Worm (Caenorhabditis elegans) whole organism, late embryonic: Measurements from ENCODE around the gene Y43F8B.10.
A peak's percentile ranks its signal among the peaks of the same experiment; 100 is the strongest.

ENCODE experiments used
- C08G9.2 ChIP-seq: sonication (generic microtip); optimal IDR thresholded peaks from 2 replicates; lab custom pipeline; 2016; ENCODE audit warnings: mild to moderate bottlenecking, missing genetic modification characterization, moderate library complexity, missing compliant biosample characterization
- C38D4.7 ChIP-seq: fragments of 200-800 bp; sonication (Bioruptor generic); optimal IDR thresholded peaks from 2 replicates; lab custom pipeline; 2018; ENCODE audit warnings: mild to moderate bottlenecking, missing genetic modification characterization, moderate library complexity, missing compliant biosample characterization
- K02D7.2 ChIP-seq: sonication (generic microtip); optimal IDR thresholded peaks from 2 replicates; lab custom pipeline; 2017; ENCODE audit warnings: mild to moderate bottlenecking, missing genetic modification characterization, missing compliant biosample characterization
- Y22D7AL.16 ChIP-seq: sonication (generic microtip); optimal IDR thresholded peaks from 2 replicates; lab custom pipeline; 2016; ENCODE audit warnings: missing genetic modification characterization, missing compliant biosample characterization
- ceh-19 ChIP-seq: fragments of 200-800 bp; sonication (Bioruptor generic); optimal IDR thresholded peaks from 2 replicates; lab custom pipeline; 2018; ENCODE audit warnings: mild to moderate bottlenecking, missing genetic modification characterization, missing compliant biosample characterization
- ceh-45 ChIP-seq: fragments of 200-800 bp; sonication (Bioruptor generic); IDR thresholded peaks from 2 replicates; pipeline ENCODE4 v1.3.6; 2022; ENCODE audit warnings: missing genetic modification reagents, missing genetic modification characterization, missing compliant biosample characterization
- ceh-6 ChIP-seq: fragments of 200-800 bp; sonication (Bioruptor generic); optimal IDR thresholded peaks from 2 replicates; lab custom pipeline; 2018; ENCODE audit warnings: mild to moderate bottlenecking, missing genetic modification characterization, missing compliant biosample characterization
- ceh-9 ChIP-seq: sonication (generic microtip); optimal IDR thresholded peaks from 2 replicates; lab custom pipeline; 2016; ENCODE audit warnings: mild to moderate bottlenecking, missing genetic modification characterization, inconsistent platforms, missing compliant biosample characterization
- che-1 ChIP-seq: sonication (generic microtip); optimal IDR thresholded peaks from 2 replicates; lab custom pipeline; 2016; ENCODE audit warnings: mild to moderate bottlenecking, missing genetic modification characterization, missing compliant biosample characterization
- dmd-4 ChIP-seq: sonication (generic microtip); optimal IDR thresholded peaks from 2 replicates; lab custom pipeline; 2016; ENCODE audit warnings: borderline replicate concordance, missing genetic modification characterization, missing compliant biosample characterization
- elt-2 ChIP-seq: sonication (generic microtip); optimal IDR thresholded peaks from 2 replicates; lab custom pipeline; 2016; ENCODE audit warnings: missing genetic modification reagents, missing genetic modification characterization, missing compliant biosample characterization
- elt-4 ChIP-seq: sonication (generic microtip); optimal IDR thresholded peaks from 2 replicates; lab custom pipeline; 2016; ENCODE audit warnings: missing genetic modification characterization, missing compliant biosample characterization
- fax-1 ChIP-seq: sonication (generic microtip); optimal IDR thresholded peaks from 2 replicates; lab custom pipeline; 2016; ENCODE audit warnings: missing genotype, missing genetic modification characterization, missing compliant biosample characterization
- fkh-10 ChIP-seq: fragments of 150-350 bp; optimal IDR thresholded peaks from 2 replicates; lab custom pipeline; 2014; ENCODE audit warnings: missing biosample characterization, missing genetic modification reagents, missing genetic modification characterization
- fkh-6 ChIP-seq: sonication (generic microtip); optimal IDR thresholded peaks from 2 replicates; lab custom pipeline; 2016; ENCODE audit warnings: missing genetic modification characterization, missing compliant biosample characterization
- gmeb-2 ChIP-seq: sonication (generic microtip); optimal IDR thresholded peaks from 2 replicates; lab custom pipeline; 2016; ENCODE audit warnings: missing genetic modification characterization, inconsistent platforms, missing compliant biosample characterization
- hlh-15 ChIP-seq: sonication (generic microtip); optimal IDR thresholded peaks from 2 replicates; lab custom pipeline; 2016; ENCODE audit warnings: missing genetic modification characterization, missing compliant biosample characterization
- hlh-30 ChIP-seq: sonication (generic microtip); optimal IDR thresholded peaks from 2 replicates; lab custom pipeline; 2017; ENCODE audit warnings: antibody characterized with exemption, missing genetic modification characterization, missing compliant biosample characterization; ENCODE audit not compliant: insufficient read depth
- hlh-8 ChIP-seq: sonication (generic microtip); optimal IDR thresholded peaks from 2 replicates; lab custom pipeline; 2016; ENCODE audit warnings: missing genotype, missing genetic modification characterization, missing compliant biosample characterization
- lin-11 ChIP-seq: fragments of 200-800 bp; sonication (Bioruptor generic); optimal IDR thresholded peaks from 2 replicates; lab custom pipeline; 2018; ENCODE audit warnings: mild to moderate bottlenecking, missing genetic modification characterization, missing compliant biosample characterization
- mec-3 ChIP-seq: sonication (generic microtip); optimal IDR thresholded peaks from 2 replicates; lab custom pipeline; 2016; ENCODE audit warnings: borderline replicate concordance, missing genetic modification characterization, missing compliant biosample characterization
- nhr-232 ChIP-seq: sonication (generic microtip); optimal IDR thresholded peaks from 2 replicates; lab custom pipeline; 2016; ENCODE audit warnings: missing genetic modification characterization, missing compliant biosample characterization
- npax-4 ChIP-seq: sonication (generic microtip); optimal IDR thresholded peaks from 2 replicates; lab custom pipeline; 2016; ENCODE audit warnings: missing genetic modification characterization, missing compliant biosample characterization
- pag-3 ChIP-seq: sonication (generic microtip); optimal IDR thresholded peaks from 2 replicates; lab custom pipeline; 2016; ENCODE audit warnings: missing compliant biosample characterization, missing genetic modification characterization, borderline replicate concordance
- pat-9 ChIP-seq: fragments of 200-800 bp; sonication (Bioruptor generic); optimal IDR thresholded peaks from 2 replicates; lab custom pipeline; 2018; ENCODE audit warnings: mild to moderate bottlenecking, missing genetic modification characterization, moderate library complexity, missing compliant biosample characterization
- pax-1 ChIP-seq: fragments of 150-350 bp; optimal IDR thresholded peaks from 2 replicates; lab custom pipeline; 2014; ENCODE audit warnings: missing biosample characterization, missing genetic modification characterization
- pha-4 ChIP-seq: fragments of 150-350 bp; optimal IDR thresholded peaks from 2 replicates; lab custom pipeline; 2018; ENCODE audit warnings: missing biosample characterization, missing genetic modification reagents, missing genetic modification characterization
- pqm-1 ChIP-seq: sonication (generic microtip); optimal IDR thresholded peaks from 2 replicates; lab custom pipeline; 2016; ENCODE audit warnings: missing genetic modification characterization, missing compliant biosample characterization
- ref-2 ChIP-seq: sonication (generic microtip); optimal IDR thresholded peaks from 2 replicates; lab custom pipeline; 2016; ENCODE audit warnings: missing genetic modification characterization, missing compliant biosample characterization
- syd-9 ChIP-seq: sonication (generic microtip); optimal IDR thresholded peaks from 2 replicates; lab custom pipeline; 2016; ENCODE audit warnings: mild to moderate bottlenecking, missing genetic modification characterization, moderate library complexity, missing compliant biosample characterization
- tbx-7 ChIP-seq: sonication (generic microtip); optimal IDR thresholded peaks from 2 replicates; lab custom pipeline; 2016; ENCODE audit warnings: missing genotype, missing genetic modification characterization, missing compliant biosample characterization
- ttx-3 ChIP-seq: sonication (generic microtip); optimal IDR thresholded peaks from 2 replicates; lab custom pipeline; 2016; ENCODE audit warnings: missing genetic modification reagents, missing genetic modification characterization, missing compliant biosample characterization
- zip-5 ChIP-seq: sonication (generic microtip); optimal IDR thresholded peaks from 2 replicates; lab custom pipeline; 2016; ENCODE audit warnings: missing genetic modification characterization, missing compliant biosample characterization

Y43F8B.10 gene

ce11 chrV:19445442-19445841 is 28.8 kb upstream of the Y43F8B.10 start, which contains the start of gene M04C3.1:
Gene M04C3.1, minus strand, starts transcription at chrV:19445605.
- TF ChIP-seq elt-4 (tag; lab: Kevin White, UChicago) = no peak
- no peak for TF ChIP-seq fax-1
- no peak for TF ChIP-seq K02D7.2 (tag; lab: Kevin White, UChicago)
- no peak for TF ChIP-seq pqm-1 (tag; lab: Kevin White, UChicago)
- TF ChIP-seq pax-1 (tag; lab: Kevin White, UChicago) = no peak
- no peak for TF ChIP-seq ceh-6 (GFP tag; lab: Kevin White, UChicago)
- TF ChIP-seq che-1 (tag; lab: Kevin White, UChicago) = no peak

- no peak for TF ChIP-seq ref-2 (tag; lab: Kevin White, UChicago)
- no peak for TF ChIP-seq che-1 (tag; lab: Kevin White, UChicago)
- TF ChIP-seq lin-11 (tag; lab: Kevin White, UChicago) = no peak
- TF ChIP-seq ceh-6 (GFP tag; lab: Kevin White, UChicago) = no peak
- no peak for TF ChIP-seq dmd-4
- TF ChIP-seq hlh-8 (tag; lab: Kevin White, UChicago) = no peak
- TF ChIP-seq fkh-10 (GFP tag; lab: Kevin White, UChicago) = no peak
- no peak for TF ChIP-seq ceh-9
- TF ChIP-seq hlh-15 = no peak
- no peak for TF ChIP-seq Y22D7AL.16 (tag; lab: Kevin White, UChicago)
- TF ChIP-seq mec-3 = no peak
These were observed 25.5 kb upstream of the Y43F8B.10 start, which contains the start of gene M04C3.2 for ce11 chrV:19448805-19449204. Gene M04C3.2, minus strand, starts transcription at chrV:19448905.

ce11 chrV:19449544-19449943 is 24.7 kb upstream of the Y43F8B.10 start, which contains the start of gene M04C3.5:
Gene M04C3.5, plus strand, starts transcription at chrV:19449733.
- TF ChIP-seq syd-9 (tag; lab: Kevin White, UChicago) (no peak), fax-1 (no peak), C08G9.2 (tag; lab: Kevin White, UChicago) (no peak), elt-2 (tag; lab: Kevin White, UChicago) (peak; percentile 8), ceh-45 (GFP tag; lab: Robert Waterston, UW) (no peak), pag-3 (no peak), pha-4 (tag; lab: Kevin White, UChicago) (no peak)

ce11 chrV:19455650-19456049 is 18.6 kb upstream of the Y43F8B.10 start, which contains the start of the genes Y43F8B.13 and Y43F8B.14:
Gene Y43F8B.13, plus strand, starts transcription at chrV:19455950.
Gene Y43F8B.14, minus strand, starts transcription at chrV:19455971.
- TF ChIP-seq lin-11 (tag; lab: Kevin White, UChicago) (no peak), fkh-6 (tag; lab: Kevin White, UChicago) (no peak), npax-4 (tag; lab: Kevin White, UChicago) (no peak), ref-2 (tag; lab: Kevin White, UChicago) (no peak), C38D4.7 (GFP tag; lab: Kevin White, UChicago) (no peak), syd-9 (tag; lab: Kevin White, UChicago) (no peak), zip-5 (tag; lab: Kevin White, UChicago) (no peak), pag-3 (no peak), ttx-3 (tag; lab: Kevin White, UChicago) (no peak), ceh-45 (GFP tag; lab: Robert Waterston, UW) (no peak), hlh-30 (no peak)

ce11 chrV:19457120-19457519 is 17.1 kb upstream of the Y43F8B.10 start, which contains the start of gene Y43F8B.24:
Gene Y43F8B.24, plus strand, starts transcription at chrV:19457420.
- TF ChIP-seq hlh-15 (no peak), gmeb-2 (tag; lab: Kevin White, UChicago) (no peak), tbx-7 (tag; lab: Kevin White, UChicago) (no peak), nhr-232 (tag; lab: Kevin White, UChicago) (no peak), elt-2 (tag; lab: Kevin White, UChicago) (no peak), pha-4 (tag; lab: Kevin White, UChicago) (no peak), ceh-19 (GFP tag; lab: Kevin White, UChicago) (no peak), pat-9 (tag; lab: Kevin White, UChicago) (no peak)
